Worm (Caenorhabditis elegans) whole organism, midembryonic: ENCODE results near the gene dyf-4.

Source experiments
- T22C8.4 ChIP-seq: fragments of 200-800 bp; sonication (Bioruptor generic); IDR thresholded peaks from 2 replicates; pipeline ENCODE4 v1.3.6; 2022; ENCODE audit warnings: missing genetic modification characterization, missing compliant biosample characterization
- cog-1 ChIP-seq: sonication (generic microtip); optimal IDR thresholded peaks from 2 replicates; lab custom pipeline; 2016; ENCODE audit warnings: missing genetic modification characterization, missing compliant biosample characterization
- flt-1 ChIP-seq: fragments of 200-800 bp; sonication (Bioruptor generic); IDR thresholded peaks from 2 replicates; pipeline ENCODE4 v1.3.6; 2022; ENCODE audit warnings: missing genetic modification characterization, missing compliant biosample characterization
- klf-2 ChIP-seq: fragments of 200-800 bp; sonication (Bioruptor generic); conservative IDR thresholded peaks from 2 replicates; pipeline ENCODE4 v1.3.6; 2022; ENCODE audit warnings: missing genetic modification reagents, missing genetic modification characterization, missing compliant biosample characterization
- med-1 ChIP-seq: sonication (generic microtip); optimal IDR thresholded peaks from 2 replicates; lab custom pipeline; 2017; ENCODE audit warnings: missing genetic modification characterization, mild to moderate bottlenecking, missing compliant biosample characterization, antibody characterized with exemption, missing genetic modification reagents; ENCODE audit not compliant: insufficient read depth
- ref-1 ChIP-seq: fragments of 200-800 bp; sonication (Bioruptor generic); conservative IDR thresholded peaks from 2 replicates; pipeline ENCODE4 v1.3.6; 2022; ENCODE audit warnings: missing genetic modification reagents, missing genetic modification characterization, missing compliant biosample characterization
- tab-1 ChIP-seq: fragments of 200-800 bp; sonication (Bioruptor generic); IDR thresholded peaks from 2 replicates; pipeline ENCODE4 v1.3.6; 2022; ENCODE audit warnings: missing genetic modification characterization, missing compliant biosample characterization
- ztf-23 ChIP-seq: fragments of 200-800 bp; sonication (Bioruptor generic); IDR thresholded peaks from 2 replicates; pipeline ENCODE4 v1.3.6; 2022; ENCODE audit warnings: missing genetic modification reagents, missing genetic modification characterization, missing compliant biosample characterization
- ztf-29 ChIP-seq: fragments of 200-800 bp; sonication (Bioruptor generic); IDR thresholded peaks from 2 replicates; pipeline ENCODE4 v1.3.6; 2022; ENCODE audit warnings: missing genetic modification reagents, missing genetic modification characterization, missing compliant biosample characterization

Gene dyf-4

ce11 chrV:12540739-12541138 lies 15.2 kb upstream of the dyf-4 start, which contains the start of gene F45D3.2:
F45D3.2 (plus strand) TSS chrV:12541039.
- TF ChIP-seq ztf-29 (GFP tag; lab: Robert Waterston, UW): no peak
- no peak for TF ChIP-seq med-1
- no peak for TF ChIP-seq ref-1 (GFP tag; lab: Robert Waterston, UW)
- TF ChIP-seq cog-1 (tag; lab: Kevin White, UChicago): no peak
- TF ChIP-seq tab-1 (GFP tag; lab: Robert Waterston, UW): no peak
- no peak for TF ChIP-seq ztf-23 (GFP tag; lab: Robert Waterston, UW)
- no peak for TF ChIP-seq T22C8.4 (GFP tag; lab: Robert Waterston, UW)
- TF ChIP-seq flt-1 (GFP tag; lab: Robert Waterston, UW): no peak
- no peak for TF ChIP-seq klf-2 (GFP tag; lab: Robert Waterston, UW)

- TF ChIP-seq ztf-29 (GFP tag; lab: Robert Waterston, UW) (no peak), klf-2 (GFP tag; lab: Robert Waterston, UW) (no peak), T22C8.4 (GFP tag; lab: Robert Waterston, UW) (no peak), ztf-23 (GFP tag; lab: Robert Waterston, UW) (no peak), ref-1 (GFP tag; lab: Robert Waterston, UW) (no peak), med-1 (no peak), cog-1 (tag; lab: Kevin White, UChicago) (no peak), flt-1 (GFP tag; lab: Robert Waterston, UW) (no peak), tab-1 (GFP tag; lab: Robert Waterston, UW) (no peak)
These were observed 14.5 kb upstream of the dyf-4 start for ce11 chrV:12540018-12540417.

- TF ChIP-seq flt-1 (GFP tag; lab: Robert Waterston, UW) (no peak), tab-1 (GFP tag; lab: Robert Waterston, UW) (no peak), klf-2 (GFP tag; lab: Robert Waterston, UW) (no peak), med-1 (no peak), T22C8.4 (GFP tag; lab: Robert Waterston, UW) (no peak), cog-1 (tag; lab: Kevin White, UChicago) (no peak), ztf-23 (GFP tag; lab: Robert Waterston, UW) (no peak)
These were observed 13.7 kb upstream of the dyf-4 start for ce11 chrV:12538984-12539852.

- TF ChIP-seq tab-1 (GFP tag; lab: Robert Waterston, UW) (no peak), ztf-29 (GFP tag; lab: Robert Waterston, UW) (no peak), klf-2 (GFP tag; lab: Robert Waterston, UW) (no peak), ref-1 (GFP tag; lab: Robert Waterston, UW) (no peak), flt-1 (GFP tag; lab: Robert Waterston, UW) (no peak), cog-1 (tag; lab: Kevin White, UChicago) (no peak), T22C8.4 (GFP tag; lab: Robert Waterston, UW) (no peak), med-1 (no peak), ztf-23 (GFP tag; lab: Robert Waterston, UW) (no peak)
These were observed 12.0 kb upstream of the dyf-4 start for ce11 chrV:12537505-12537904.

- no peak for TF ChIP-seq T22C8.4 (GFP tag; lab: Robert Waterston, UW)
- TF ChIP-seq klf-2 (GFP tag; lab: Robert Waterston, UW): no peak
- TF ChIP-seq cog-1 (tag; lab: Kevin White, UChicago): no peak
- TF ChIP-seq flt-1 (GFP tag; lab: Robert Waterston, UW): no peak
- TF ChIP-seq tab-1 (GFP tag; lab: Robert Waterston, UW): no peak
- no peak for TF ChIP-seq ref-1 (GFP tag; lab: Robert Waterston, UW)
- TF ChIP-seq ztf-23 (GFP tag; lab: Robert Waterston, UW): no peak
- TF ChIP-seq ztf-29 (GFP tag; lab: Robert Waterston, UW): no peak
- no peak for TF ChIP-seq med-1
These were observed 11.0 kb upstream of the dyf-4 start for ce11 chrV:12536409-12537038.

DNA sequence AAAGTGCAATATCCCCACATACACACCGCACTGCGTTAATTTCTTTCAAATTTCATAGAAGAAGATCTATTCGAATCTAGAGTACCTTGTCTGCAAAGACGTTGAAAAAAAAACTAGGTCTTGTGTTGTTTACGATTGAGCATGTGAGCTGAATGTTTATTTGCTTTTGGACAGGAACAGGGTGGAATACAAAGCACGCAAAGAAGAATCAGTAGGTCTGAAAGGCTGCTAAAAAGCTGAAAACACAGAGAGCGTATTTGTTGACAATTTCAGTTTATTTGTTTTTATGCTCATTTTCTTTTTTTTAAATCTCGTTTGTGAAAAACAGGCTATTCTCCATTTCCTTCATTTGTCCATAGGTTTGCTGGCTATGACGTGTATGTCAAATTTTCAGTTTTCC lies 9.4 kb upstream of the dyf-4 start:
- TF ChIP-seq ztf-23 (GFP tag; lab: Robert Waterston, UW) (no peak), cog-1 (tag; lab: Kevin White, UChicago) (no peak), flt-1 (GFP tag; lab: Robert Waterston, UW) (no peak), klf-2 (GFP tag; lab: Robert Waterston, UW) (no peak), T22C8.4 (GFP tag; lab: Robert Waterston, UW) (no peak), ztf-29 (GFP tag; lab: Robert Waterston, UW) (no peak), ref-1 (GFP tag; lab: Robert Waterston, UW) (no peak), med-1 (no peak), tab-1 (GFP tag; lab: Robert Waterston, UW) (no peak)

- no peak for TF ChIP-seq ztf-29 (GFP tag; lab: Robert Waterston, UW)
- TF ChIP-seq ref-1 (GFP tag; lab: Robert Waterston, UW): no peak
- TF ChIP-seq tab-1 (GFP tag; lab: Robert Waterston, UW): no peak
- TF ChIP-seq cog-1 (tag; lab: Kevin White, UChicago): no peak
- TF ChIP-seq klf-2 (GFP tag; lab: Robert Waterston, UW): no peak
These were observed 8.2 kb upstream of the dyf-4 start for ce11 chrV:12533635-12534150.

- TF ChIP-seq ref-1 (GFP tag; lab: Robert Waterston, UW) (no peak), med-1 (no peak), ztf-23 (GFP tag; lab: Robert Waterston, UW) (no peak), flt-1 (GFP tag; lab: Robert Waterston, UW) (no peak), ztf-29 (GFP tag; lab: Robert Waterston, UW) (no peak), klf-2 (GFP tag; lab: Robert Waterston, UW) (no peak), cog-1 (tag; lab: Kevin White, UChicago) (no peak), tab-1 (GFP tag; lab: Robert Waterston, UW) (no peak), T22C8.4 (GFP tag; lab: Robert Waterston, UW) (no peak)
These were observed 6.8 kb upstream of the dyf-4 start for ce11 chrV:12532369-12532768.
